Fruit fly (Drosophila melanogaster) whole organism, embryonic: ENCODE data around the gene AOX4.

ENCODE experiments used
- Atf-2 ChIP-seq: fragments of 200-800 bp; sonication (Bioruptor generic); optimal IDR thresholded peaks from 2 replicates; lab custom pipeline; 2016; ENCODE audit warnings: missing biosample characterization, missing genetic modification characterization
- Bdp1 ChIP-seq: fragments of 200-800 bp; sonication (Bioruptor generic); optimal IDR thresholded peaks from 3 replicates; lab custom pipeline; 2016; ENCODE audit warnings: missing biosample characterization, missing genetic modification characterization
- CG11085 ChIP-seq: fragments of 200-800 bp; sonication (Bioruptor generic); IDR thresholded peaks from 2 replicates; pipeline ENCODE4 v1.3.6; 2022; ENCODE audit warnings: missing biosample characterization, missing genetic modification characterization
- CG11560 ChIP-seq: fragments of 200-800 bp; sonication (Bioruptor generic); IDR thresholded peaks from 3 replicates; pipeline ENCODE4 v1.3.6; 2022; ENCODE audit warnings: missing biosample characterization, missing genetic modification characterization
- CG1233 ChIP-seq: fragments of 200-800 bp; sonication (Bioruptor generic); optimal IDR thresholded peaks from 4 replicates; lab custom pipeline; 2018; ENCODE audit warnings: missing biosample characterization, mild to moderate bottlenecking, missing genetic modification characterization
- CG14441 ChIP-seq: fragments of 200-800 bp; sonication (Bioruptor generic); IDR thresholded peaks from 2 replicates; pipeline ENCODE4 v1.3.6; 2022; ENCODE audit warnings: missing biosample characterization, missing genetic modification characterization
- CG15269 ChIP-seq: fragments of 200-800 bp; sonication (Bioruptor generic); optimal IDR thresholded peaks from 2 replicates; lab custom pipeline; 2018; ENCODE audit warnings: missing biosample characterization, mild to moderate bottlenecking, missing genetic modification characterization, moderate library complexity
- CG1603 ChIP-seq: fragments of 200-800 bp; sonication (Bioruptor generic); optimal IDR thresholded peaks from 2 replicates; lab custom pipeline; 2019; ENCODE audit warnings: missing biosample characterization, mild to moderate bottlenecking, missing genetic modification characterization, moderate library complexity
- CG17829 ChIP-seq: fragments of 200-800 bp; optimal IDR thresholded peaks from 2 replicates; lab custom pipeline; 2019; ENCODE audit warnings: missing biosample characterization, mild to moderate bottlenecking, missing genetic modification characterization, moderate library complexity
- CG18011 ChIP-seq: fragments of 200-800 bp; sonication (Bioruptor generic); optimal IDR thresholded peaks from 2 replicates; lab custom pipeline; 2017; ENCODE audit warnings: missing biosample characterization, missing genetic modification characterization, mild to moderate bottlenecking, moderate library complexity, missing genotype
- CG2129 ChIP-seq: fragments of 200-800 bp; sonication (Bioruptor generic); IDR thresholded peaks from 2 replicates; pipeline ENCODE4 v1.3.6; 2022; ENCODE audit warnings: missing biosample characterization, missing genetic modification characterization; ENCODE audit not compliant: partially characterized antibody
- CG2678 ChIP-seq: fragments of 200-800 bp; sonication (Bioruptor generic); optimal IDR thresholded peaks from 3 replicates; lab custom pipeline; 2019; ENCODE audit warnings: missing biosample characterization, mild to moderate bottlenecking, missing genetic modification characterization, moderate library complexity
- CG2712 ChIP-seq: fragments of 200-800 bp; optimal IDR thresholded peaks from 3 replicates; lab custom pipeline; 2019; ENCODE audit warnings: missing biosample characterization, mild to moderate bottlenecking, missing genetic modification characterization, moderate library complexity
- CG6683 ChIP-seq: fragments of 200-800 bp; sonication (Bioruptor generic); optimal IDR thresholded peaks from 2 replicates; lab custom pipeline; 2017; ENCODE audit warnings: missing biosample characterization, mild to moderate bottlenecking, missing genetic modification characterization, missing genetic modification reagents
- CG6765 ChIP-seq: fragments of 200-800 bp; sonication (Bioruptor generic); optimal IDR thresholded peaks from 3 replicates; lab custom pipeline; 2017; ENCODE audit warnings: missing biosample characterization, mild to moderate bottlenecking, missing genetic modification characterization
- CG7372 ChIP-seq: fragments of 200-800 bp; sonication (Bioruptor generic); IDR thresholded peaks from 2 replicates; pipeline ENCODE4 v1.3.6; 2022; ENCODE audit warnings: missing biosample characterization, missing genetic modification characterization
- CG7556 ChIP-seq: fragments of 200-800 bp; sonication (Bioruptor generic); optimal IDR thresholded peaks from 2 replicates; lab custom pipeline; 2017; ENCODE audit warnings: missing biosample characterization, mild to moderate bottlenecking, missing genetic modification characterization
- CG7745 ChIP-seq: fragments of 200-800 bp; sonication (Bioruptor generic); optimal IDR thresholded peaks from 2 replicates; lab custom pipeline; 2018; ENCODE audit warnings: missing biosample characterization, mild to moderate bottlenecking, missing genetic modification characterization, moderate library complexity
- CG7786 ChIP-seq: fragments of 200-800 bp; sonication (Bioruptor generic); optimal IDR thresholded peaks from 2 replicates; lab custom pipeline; 2016; ENCODE audit warnings: missing biosample characterization, missing genetic modification characterization
- CG9727 ChIP-seq: fragments of 200-800 bp; sonication (Bioruptor generic); optimal IDR thresholded peaks from 3 replicates; lab custom pipeline; 2017; ENCODE audit warnings: missing biosample characterization, mild to moderate bottlenecking, missing genetic modification characterization
- D ChIP-seq, 2 experiments: fragments of 200-800 bp in 1 of 2; fragments of >200 bp in 1 of 2; sonication (Bioruptor generic) in 1 of 2; optimal IDR thresholded peaks; 2 replicates in 1 of 2; 3 replicates in 1 of 2; lab custom pipeline; 2017; ENCODE audit warnings: mild to moderate bottlenecking in 1 of 2, missing biosample characterization in 1 of 2, missing genetic modification characterization in 1 of 2, missing genetic modification reagents in 1 of 2
- Dek ChIP-seq: fragments of 200-800 bp; sonication (Bioruptor generic); optimal IDR thresholded peaks from 3 replicates; lab custom pipeline; 2019; ENCODE audit warnings: missing biosample characterization, mild to moderate bottlenecking, missing genetic modification characterization, moderate library complexity
- E2f2 ChIP-seq: fragments of 200-800 bp; sonication (Bioruptor generic); IDR thresholded peaks from 2 replicates; pipeline ENCODE4 v1.3.6; 2022; ENCODE audit warnings: missing biosample characterization, missing genetic modification characterization
- Eip74EF ChIP-seq, 2 experiments: fragments of 200-800 bp in 1 of 2; fragments of >200 bp in 1 of 2; sonication (Bioruptor generic) in 1 of 2; optimal IDR thresholded peaks; 2 replicates each; lab custom pipeline; 2017 to 2019; ENCODE audit warnings: missing biosample characterization in 2 of 2, missing genetic modification characterization in 2 of 2, mild to moderate bottlenecking in 1 of 2, moderate library complexity in 1 of 2
- H15 ChIP-seq: fragments of 200-800 bp; sonication (Bioruptor generic); IDR thresholded peaks from 3 replicates; pipeline ENCODE4 v1.3.6; 2022; ENCODE audit warnings: missing biosample characterization, missing genetic modification characterization
- Hr39 ChIP-seq: fragments of >200 bp; optimal IDR thresholded peaks from 2 replicates; lab custom pipeline; 2017
- Jarid2 ChIP-seq: fragments of 200-800 bp; sonication (Bioruptor generic); optimal IDR thresholded peaks from 3 replicates; lab custom pipeline; 2017; ENCODE audit warnings: mild to moderate bottlenecking, missing biosample characterization, missing genetic modification reagents, missing genetic modification characterization
- MESR4 ChIP-seq: fragments of 200-800 bp; sonication (Bioruptor generic); optimal IDR thresholded peaks from 2 replicates; lab custom pipeline; 2018; ENCODE audit warnings: missing biosample characterization, mild to moderate bottlenecking, missing genetic modification characterization, moderate library complexity
- Max ChIP-seq: fragments of 200-800 bp; sonication (Bioruptor generic); optimal IDR thresholded peaks from 2 replicates; lab custom pipeline; 2016; ENCODE audit warnings: missing biosample characterization, mild to moderate bottlenecking, missing genetic modification characterization
- ash1 ChIP-seq: fragments of 200-800 bp; sonication (Bioruptor generic); optimal IDR thresholded peaks from 2 replicates; lab custom pipeline; 2018; ENCODE audit warnings: missing biosample characterization, mild to moderate bottlenecking, missing genetic modification characterization
- bigmax ChIP-seq: fragments of 200-800 bp; sonication (Bioruptor generic); optimal IDR thresholded peaks from 2 replicates; lab custom pipeline; 2018; ENCODE audit warnings: missing biosample characterization, mild to moderate bottlenecking, missing genetic modification characterization
- bowl ChIP-seq: fragments of 200-800 bp; sonication (Bioruptor generic); IDR thresholded peaks from 2 replicates; pipeline ENCODE4 v1.3.6; 2022; ENCODE audit warnings: missing biosample characterization, missing genetic modification characterization
- dati ChIP-seq: fragments of 200-800 bp; sonication (Bioruptor generic); IDR thresholded peaks from 2 replicates; pipeline ENCODE4 v1.3.6; 2022; ENCODE audit warnings: missing biosample characterization, missing genetic modification characterization
- dmrt11E ChIP-seq: fragments of 200-800 bp; sonication (Bioruptor generic); optimal IDR thresholded peaks from 3 replicates; lab custom pipeline; 2018; ENCODE audit warnings: missing biosample characterization, mild to moderate bottlenecking, missing genetic modification characterization, moderate library complexity
- gfzf ChIP-seq: fragments of 200-800 bp; sonication (Bioruptor generic); optimal IDR thresholded peaks from 2 replicates; lab custom pipeline; 2016; ENCODE audit warnings: missing biosample characterization, mild to moderate bottlenecking, missing genetic modification characterization, moderate library complexity
- gro ChIP-seq: fragments of 200-800 bp; sonication (Bioruptor generic); optimal IDR thresholded peaks from 2 replicates; lab custom pipeline; 2016; ENCODE audit warnings: missing biosample characterization, missing genetic modification characterization
- jumu ChIP-seq: fragments of 200-800 bp; sonication (Bioruptor generic); optimal IDR thresholded peaks from 3 replicates; lab custom pipeline; 2016; ENCODE audit warnings: missing biosample characterization, missing genetic modification characterization
- lab ChIP-seq: fragments of 200-800 bp; sonication (Bioruptor generic); optimal IDR thresholded peaks from 3 replicates; lab custom pipeline; 2017; ENCODE audit warnings: missing biosample characterization, missing genetic modification characterization, mild to moderate bottlenecking, moderate library complexity, missing genetic modification reagents
- lola ChIP-seq, 3 experiments: fragments of >200 bp in 2 of 3; fragments of 200-800 bp in 1 of 3; sonication (Bioruptor generic) in 1 of 3; optimal IDR thresholded peaks; 2 replicates each; lab custom pipeline; 2017 to 2019; ENCODE audit warnings: missing biosample characterization in 3 of 3, missing genetic modification characterization in 3 of 3, mild to moderate bottlenecking in 1 of 3, moderate library complexity in 1 of 3
- mld ChIP-seq: fragments of 200-800 bp; sonication (Bioruptor generic); IDR thresholded peaks from 3 replicates; pipeline ENCODE4 v1.3.6; 2022; ENCODE audit warnings: missing biosample characterization, missing genetic modification characterization; ENCODE audit not compliant: partially characterized antibody
- nmo ChIP-seq: fragments of 200-800 bp; sonication (Bioruptor generic); optimal IDR thresholded peaks from 2 replicates; lab custom pipeline; 2018; ENCODE audit warnings: missing biosample characterization, mild to moderate bottlenecking, missing genetic modification characterization, moderate library complexity
- nom ChIP-seq: fragments of 200-800 bp; sonication (Bioruptor generic); optimal IDR thresholded peaks from 2 replicates; lab custom pipeline; 2017; ENCODE audit warnings: missing biosample characterization, missing genetic modification characterization, mild to moderate bottlenecking, moderate library complexity, missing genetic modification reagents
- psq ChIP-seq: fragments of 200-800 bp; sonication (Bioruptor generic); optimal IDR thresholded peaks from 2 replicates; lab custom pipeline; 2017; ENCODE audit warnings: missing biosample characterization, missing genetic modification characterization
- salm ChIP-seq: fragments of 200-800 bp; sonication (Bioruptor generic); optimal IDR thresholded peaks from 2 replicates; lab custom pipeline; 2018; ENCODE audit warnings: missing biosample characterization, mild to moderate bottlenecking, missing genetic modification characterization
- sob ChIP-seq: fragments of 200-800 bp; sonication (Bioruptor generic); IDR thresholded peaks from 2 replicates; pipeline ENCODE4 v1.3.6; 2022; ENCODE audit warnings: missing biosample characterization, missing genetic modification characterization
- sqz ChIP-seq: fragments of 200-800 bp; sonication (Bioruptor generic); optimal IDR thresholded peaks from 3 replicates; lab custom pipeline; 2018; ENCODE audit warnings: missing biosample characterization, mild to moderate bottlenecking, missing genetic modification characterization
- sr ChIP-seq: fragments of 200-800 bp; sonication (Bioruptor generic); IDR thresholded peaks from 3 replicates; pipeline ENCODE4 v1.3.6; 2022; ENCODE audit warnings: missing biosample characterization, missing genetic modification characterization
- wor ChIP-seq: fragments of 200-800 bp; sonication (Bioruptor generic); IDR thresholded peaks from 2 replicates; pipeline ENCODE4 v1.3.6; 2022; ENCODE audit warnings: missing biosample characterization, missing genetic modification characterization
- yki ChIP-seq: fragments of >200 bp; optimal IDR thresholded peaks from 3 replicates; lab custom pipeline; 2018

AOX4 gene

dm6 chr3R:15568569-15568968 lies 15.9 kb upstream of the AOX4 start (continued):
- no peak for TF ChIP-seq CG11560 (tag; lab: Robert Waterston, UW)
- TF ChIP-seq CG15269 (tag; lab: Kevin White, UChicago), result no peak
- no peak for TF ChIP-seq jumu (GFP tag; lab: Kevin White, UChicago)
- no peak for TF ChIP-seq CG18011 (GFP tag; lab: Kevin White, UChicago)
- no peak for TF ChIP-seq yki (lab: Kevin White, UChicago)
- TF ChIP-seq CG1233 (GFP tag; lab: Kevin White, UChicago), result no peak
- no peak for TF ChIP-seq Atf-2 (GFP tag; lab: Kevin White, UChicago)
- no peak for TF ChIP-seq CG6683
- TF ChIP-seq dati, result no peak
- TF ChIP-seq gfzf (GFP tag; lab: Kevin White, UChicago), result no peak
- TF ChIP-seq mld (GFP tag; lab: Robert Waterston, UW), result no peak
- TF ChIP-seq wor (GFP tag; lab: Robert Waterston, UW), result no peak
- TF ChIP-seq CG1603 (tag; lab: Kevin White, UChicago), result no peak
- no peak for TF ChIP-seq D (optimal IDR thresholded peaks at IDR 0.05; lab: Kevin White, UChicago)
- TF ChIP-seq D (GFP tag; optimal IDR thresholded peaks at IDR 0.05; lab: Kevin White, UChicago), result no peak
- no peak for TF ChIP-seq sr (GFP tag; lab: Robert Waterston, UW)
- no peak for TF ChIP-seq CG7372 (GFP tag; lab: Robert Waterston, UW)
- no peak for TF ChIP-seq CG6765 (GFP tag; lab: Kevin White, UChicago)
- no peak for TF ChIP-seq gro
- peak; percentile 5 for TF ChIP-seq CG2678 (tag; lab: Kevin White, UChicago)
- no peak for TF ChIP-seq Eip74EF (GFP tag; optimal IDR thresholded peaks at IDR 0.05; lab: Kevin White, UChicago)
- no peak for TF ChIP-seq sob (GFP tag; lab: Robert Waterston, UW)
- no peak for TF ChIP-seq Jarid2
- no peak for TF ChIP-seq CG17829 (tag; lab: Kevin White, UChicago)
- peak; percentile 1 for TF ChIP-seq dmrt11E
- no peak for TF ChIP-seq CG7786 (GFP tag; lab: Kevin White, UChicago)
- peak; percentile 31 for TF ChIP-seq lab
- TF ChIP-seq CG7556 (GFP tag; lab: Kevin White, UChicago), result no peak
- no peak for TF ChIP-seq Max (GFP tag; lab: Kevin White, UChicago)
- TF ChIP-seq, all 482 proteins: peak for 19

DNA sequence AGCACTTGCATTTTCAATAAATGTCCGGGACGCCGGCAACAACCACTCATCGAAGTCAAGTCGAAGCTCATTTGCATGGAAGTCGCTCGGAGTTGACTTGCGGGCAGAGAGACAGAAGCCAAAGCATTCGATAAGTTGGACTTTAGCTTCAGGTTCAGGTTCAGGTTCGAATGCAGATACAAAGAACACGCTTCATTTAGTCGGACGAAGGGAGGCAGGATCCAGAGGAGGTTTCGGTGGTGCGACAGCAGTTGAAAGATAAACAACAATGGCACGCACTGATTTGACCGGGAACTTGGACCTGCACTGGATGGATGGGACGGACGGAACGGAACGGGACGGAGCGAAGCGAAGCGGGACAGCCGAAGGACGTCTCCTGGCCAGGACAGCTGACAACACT lies 15.3 kb upstream of the AOX4 start:
- TF ChIP-seq nom (GFP tag; lab: Kevin White, UChicago) (peak; percentile 67), CG9727 (GFP tag; lab: Kevin White, UChicago) (no peak)

dm6 chr3R:15566948-15567347 lies 14.3 kb upstream of the AOX4 start:
- TF ChIP-seq Bdp1 (GFP tag; lab: Kevin White, UChicago), result no peak
- TF ChIP-seq nmo, result peak; percentile 10
- TF ChIP-seq psq (GFP tag; lab: Kevin White, UChicago), result no peak
- no peak for TF ChIP-seq CG7745 (tag; lab: Kevin White, UChicago)
- no peak for TF ChIP-seq ash1 (GFP tag; lab: Kevin White, UChicago)
- no peak for TF ChIP-seq bowl (GFP tag; lab: Robert Waterston, UW)
- TF ChIP-seq CG18011 (GFP tag; lab: Kevin White, UChicago), result no peak
- TF ChIP-seq sqz, result no peak
- peak; percentile 17 for TF ChIP-seq dmrt11E
- no peak for TF ChIP-seq CG14441 (GFP tag; lab: Robert Waterston, UW)
- no peak for TF ChIP-seq salm (tag; lab: Kevin White, UChicago)
- TF ChIP-seq yki (lab: Kevin White, UChicago), result no peak
- peak in 1 of 3 experiments; percentile 5 for TF ChIP-seq lola (GFP tag; optimal IDR thresholded peaks at IDR 0.05; lab: Kevin White, UChicago)
- TF ChIP-seq E2f2, result no peak
- TF ChIP-seq CG2129, result no peak
- TF ChIP-seq MESR4 (GFP tag; lab: Kevin White, UChicago), result no peak
- no peak for TF ChIP-seq Dek
- TF ChIP-seq Hr39, result no peak
- peak; percentile 46 for TF ChIP-seq CG2712 (tag; lab: Kevin White, UChicago)
- no peak for TF ChIP-seq CG11085 (GFP tag; lab: Robert Waterston, UW)
- TF ChIP-seq bigmax (GFP tag; lab: Kevin White, UChicago), result no peak
- no peak for TF ChIP-seq H15 (GFP tag; lab: Robert Waterston, UW)
